Fruit fly (Drosophila melanogaster) whole organism, pupa: Measurements from ENCODE around the gene CG14245.

Experiments
- CG17806 ChIP-seq: fragments of 200-800 bp; sonication (Bioruptor generic); optimal IDR thresholded peaks from 2 replicates; lab custom pipeline; 2018; ENCODE audit warnings: missing biosample characterization, mild to moderate bottlenecking, missing genetic modification characterization, moderate library complexity
- D1 ChIP-seq: fragments of 200-800 bp; sonication (Bioruptor generic); optimal IDR thresholded peaks from 2 replicates; lab custom pipeline; 2018; ENCODE audit warnings: missing biosample characterization, mild to moderate bottlenecking, missing genetic modification characterization, moderate library complexity
- EcR ChIP-seq: fragments of 200-800 bp; sonication (Bioruptor generic); optimal IDR thresholded peaks from 3 replicates; lab custom pipeline; 2019; ENCODE audit warnings: missing biosample characterization, missing genetic modification characterization, mild to moderate bottlenecking, moderate library complexity, missing genetic modification reagents
- fd96Ca ChIP-seq: fragments of 200-800 bp; sonication (Bioruptor generic); IDR thresholded peaks from 3 replicates; pipeline ENCODE4 v1.3.6; 2022; ENCODE audit warnings: missing biosample characterization, missing genetic modification characterization
- gl ChIP-seq: fragments of 200-800 bp; sonication (Bioruptor generic); optimal IDR thresholded peaks from 2 replicates; lab custom pipeline; 2018; ENCODE audit warnings: missing biosample characterization, mild to moderate bottlenecking, missing genetic modification characterization
- rn ChIP-seq: fragments of 200-800 bp; sonication (Bioruptor generic); IDR thresholded peaks from 2 replicates; pipeline ENCODE4 v1.3.6; 2022; ENCODE audit warnings: missing biosample characterization, missing genetic modification characterization

DNA sequence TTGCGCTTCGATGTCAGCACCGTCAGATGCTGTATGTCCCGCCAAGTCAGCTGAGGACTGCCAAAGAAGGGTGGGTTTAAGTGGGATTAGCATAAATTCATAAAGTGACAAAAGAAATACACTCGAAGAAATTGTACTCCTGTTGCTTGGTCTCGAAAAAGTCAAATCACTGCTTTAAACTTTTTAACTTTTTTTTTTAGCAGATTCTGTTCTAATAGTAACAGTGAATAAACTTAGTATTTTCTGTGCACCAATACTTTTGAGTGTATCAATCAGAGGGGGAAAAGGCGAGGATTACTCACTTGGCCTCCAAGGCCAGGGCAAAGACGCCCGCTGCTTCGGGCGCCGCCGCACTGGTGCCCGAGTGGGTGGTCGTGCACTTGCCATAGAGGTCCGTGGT, 28.4 kb upstream of the CG14245 start:
- TF ChIP-seq EcR (GFP tag; lab: Kevin White, UChicago) (no peak), fd96Ca (GFP tag; lab: Robert Waterston, UW) (no peak), CG17806 (tag; lab: Kevin White, UChicago) (no peak), rn (GFP tag; lab: Robert Waterston, UW) (no peak), D1 (no peak), gl (no peak)
